Fruit fly (Drosophila melanogaster) whole organism, wandering third instar larva: ENCODE data around the gene CG18473.

Experiments used
- Dfd ChIP-seq: fragments of >200 bp; optimal IDR thresholded peaks from 2 replicates; lab custom pipeline; 2017; ENCODE audit warnings: missing biosample characterization, missing genetic modification characterization
- HLH106 ChIP-seq: fragments of 200-800 bp; optimal IDR thresholded peaks from 3 replicates; lab custom pipeline; 2019; ENCODE audit warnings: missing biosample characterization, mild to moderate bottlenecking, missing genetic modification characterization, moderate library complexity
- Hr78 ChIP-seq: fragments of >200 bp; optimal IDR thresholded peaks from 2 replicates; lab custom pipeline; 2017; ENCODE audit warnings: missing biosample characterization, missing genetic modification characterization
- OdsH ChIP-seq: fragments of 200-800 bp; sonication (Bioruptor generic); optimal IDR thresholded peaks from 2 replicates; lab custom pipeline; 2016; ENCODE audit warnings: missing biosample characterization, mild to moderate bottlenecking, missing genetic modification characterization
- brk ChIP-seq: fragments of 200-800 bp; sonication (Bioruptor generic); optimal IDR thresholded peaks from 2 replicates; lab custom pipeline; 2016; ENCODE audit warnings: missing biosample characterization, mild to moderate bottlenecking, missing genetic modification characterization
- dsf ChIP-seq: sonication (Bioruptor generic); optimal IDR thresholded peaks from 2 replicates; lab custom pipeline; 2016; ENCODE audit warnings: missing biosample characterization, missing genetic modification characterization, borderline replicate concordance
- fru ChIP-seq: fragments of 200-800 bp; sonication (Bioruptor generic); optimal IDR thresholded peaks from 3 replicates; lab custom pipeline; 2016; ENCODE audit warnings: missing biosample characterization, mild to moderate bottlenecking, missing genetic modification characterization
- h ChIP-seq: fragments of 200-800 bp; sonication (Bioruptor generic); optimal IDR thresholded peaks from 3 replicates; lab custom pipeline; 2016; ENCODE audit warnings: missing biosample characterization, mild to moderate bottlenecking, missing genetic modification characterization
- lola ChIP-seq: fragments of >200 bp; optimal IDR thresholded peaks from 2 replicates; lab custom pipeline; 2017; ENCODE audit warnings: missing biosample characterization, missing genetic modification characterization
- pan ChIP-seq: fragments of >200 bp; optimal IDR thresholded peaks from 2 replicates; lab custom pipeline; 2017
- tai ChIP-seq: sonication (Bioruptor generic); optimal IDR thresholded peaks from 2 replicates; lab custom pipeline; 2016; ENCODE audit warnings: missing biosample characterization, missing genetic modification characterization

DNA sequence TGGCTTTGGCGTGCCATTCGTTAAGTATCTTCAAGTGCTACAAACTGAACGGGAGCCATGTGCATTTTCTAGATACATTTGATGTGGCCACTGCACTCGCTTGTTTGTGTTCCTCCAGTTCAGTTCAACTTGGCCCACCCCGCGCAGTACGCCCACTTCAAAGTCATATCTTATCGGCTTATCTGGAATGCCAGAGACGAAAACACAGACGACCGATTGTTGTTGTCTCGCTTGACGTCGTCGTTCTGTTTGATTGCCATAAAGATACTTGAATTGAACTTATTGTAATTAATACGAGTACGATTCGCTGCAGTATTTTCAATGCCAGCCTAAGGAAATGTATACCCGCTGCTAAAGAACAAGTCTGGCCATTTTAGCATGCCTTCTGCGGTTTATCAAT is 24.5 kb downstream of the CG18473 start:
- TF ChIP-seq tai (GFP tag; lab: Kevin White, UChicago), result no peak
- TF ChIP-seq brk (GFP tag; lab: Kevin White, UChicago), result no peak
- no peak for TF ChIP-seq Dfd (GFP tag; lab: Kevin White, UChicago)
- no peak for TF ChIP-seq fru (GFP tag; lab: Kevin White, UChicago)
- TF ChIP-seq pan, result no peak
- TF ChIP-seq dsf (GFP tag; lab: Kevin White, UChicago), result no peak
- TF ChIP-seq lola (GFP tag; lab: Kevin White, UChicago), result no peak
- no peak for TF ChIP-seq HLH106 (tag; lab: Kevin White, UChicago)
- peak; percentile 40 for TF ChIP-seq h (GFP tag; lab: Kevin White, UChicago)
- no peak for TF ChIP-seq OdsH (GFP tag; lab: Kevin White, UChicago)
- no peak for TF ChIP-seq Hr78 (GFP tag; lab: Kevin White, UChicago)
